Fruit fly (Drosophila melanogaster) whole organism, embryonic: Measurements from ENCODE around the gene CG14805.

Source experiments
- Awh ChIP-seq: fragments of 200-800 bp; sonication (Bioruptor generic); IDR thresholded peaks from 2 replicates; pipeline ENCODE4, ENCODE4 v1.3.6; 2022; ENCODE audit warnings: missing biosample characterization, missing genetic modification characterization
- B-H2 ChIP-seq: fragments of 200-800 bp; sonication (Bioruptor generic); optimal IDR thresholded peaks from 2 replicates; lab custom pipeline; 2018; ENCODE audit warnings: missing biosample characterization, mild to moderate bottlenecking, missing genetic modification characterization
- Bteb2 ChIP-seq: fragments of 200-800 bp; sonication (Bioruptor generic); optimal IDR thresholded peaks from 2 replicates; lab custom pipeline; 2016; ENCODE audit warnings: missing biosample characterization, missing genetic modification characterization
- CG1024 ChIP-seq: fragments of 200-800 bp; sonication (Bioruptor generic); IDR thresholded peaks from 2 replicates; pipeline ENCODE4 v1.3.6; 2022; ENCODE audit warnings: missing biosample characterization, missing genetic modification characterization
- CG10654 ChIP-seq: fragments of 200-800 bp; sonication (Bioruptor generic); optimal IDR thresholded peaks from 2 replicates; lab custom pipeline; 2016; ENCODE audit warnings: missing biosample characterization, missing genetic modification characterization
- CG11085 ChIP-seq: fragments of 200-800 bp; sonication (Bioruptor generic); IDR thresholded peaks from 2 replicates; pipeline ENCODE4 v1.3.6; 2022; ENCODE audit warnings: missing biosample characterization, missing genetic modification characterization
- CG12769 ChIP-seq: fragments of 200-800 bp; sonication (Bioruptor generic); optimal IDR thresholded peaks from 2 replicates; lab custom pipeline; 2019; ENCODE audit warnings: missing biosample characterization, mild to moderate bottlenecking, missing genetic modification characterization, moderate library complexity
- CG13424 ChIP-seq: fragments of 200-800 bp; sonication (Bioruptor generic); optimal IDR thresholded peaks from 2 replicates; lab custom pipeline; 2019; ENCODE audit warnings: missing biosample characterization, mild to moderate bottlenecking, missing genetic modification characterization, moderate library complexity
- CG14710 ChIP-seq: fragments of 200-800 bp; sonication (Bioruptor generic); optimal IDR thresholded peaks from 3 replicates; lab custom pipeline; 2019; ENCODE audit warnings: missing biosample characterization, mild to moderate bottlenecking, missing genetic modification characterization, moderate library complexity
- CG14860 ChIP-seq: fragments of 200-800 bp; sonication (Bioruptor generic); IDR thresholded peaks from 3 replicates; pipeline ENCODE4 v1.3.6; 2022; ENCODE audit warnings: missing biosample characterization, missing genetic modification characterization; ENCODE audit not compliant: partially characterized antibody
- CG2116 ChIP-seq: fragments of 200-800 bp; sonication (Bioruptor generic); optimal IDR thresholded peaks from 3 replicates; lab custom pipeline; 2018; ENCODE audit warnings: missing biosample characterization, mild to moderate bottlenecking, missing genetic modification characterization
- CG2202 ChIP-seq: fragments of 200-800 bp; sonication (Bioruptor generic); optimal IDR thresholded peaks from 2 replicates; lab custom pipeline; 2018; ENCODE audit warnings: missing biosample characterization, mild to moderate bottlenecking, missing genetic modification characterization
- CG2712 ChIP-seq: fragments of 200-800 bp; optimal IDR thresholded peaks from 3 replicates; lab custom pipeline; 2019; ENCODE audit warnings: missing biosample characterization, mild to moderate bottlenecking, missing genetic modification characterization, moderate library complexity
- CG3163 ChIP-seq: fragments of 200-800 bp; sonication (Bioruptor generic); optimal IDR thresholded peaks from 3 replicates; lab custom pipeline; 2016; ENCODE audit warnings: missing biosample characterization, missing genetic modification characterization
- CG34422 ChIP-seq: fragments of 200-800 bp; sonication (Bioruptor generic); IDR thresholded peaks from 3 replicates; pipeline ENCODE4 v1.3.6; 2022; ENCODE audit warnings: missing biosample characterization, missing genetic modification characterization
- CG4854 ChIP-seq: fragments of 200-800 bp; sonication (Bioruptor generic); optimal IDR thresholded peaks from 2 replicates; lab custom pipeline; 2016; ENCODE audit warnings: missing biosample characterization, missing genetic modification characterization, inconsistent platforms
- CG5245 ChIP-seq: fragments of 200-800 bp; sonication (Bioruptor generic); optimal IDR thresholded peaks from 3 replicates; lab custom pipeline; 2016; ENCODE audit warnings: missing biosample characterization, missing genetic modification characterization
- CG6689 ChIP-seq: fragments of 200-800 bp; sonication (Bioruptor generic); IDR thresholded peaks from 2 replicates; pipeline ENCODE4 v1.3.6; 2022; ENCODE audit warnings: missing biosample characterization, missing genetic modification characterization
- CG7928 ChIP-seq: fragments of 200-800 bp; sonication (Bioruptor generic); optimal IDR thresholded peaks from 2 replicates; lab custom pipeline; 2017; ENCODE audit warnings: missing biosample characterization, mild to moderate bottlenecking, missing genetic modification characterization
- CG8924 ChIP-seq: fragments of 200-800 bp; optimal IDR thresholded peaks from 3 replicates; lab custom pipeline; 2019; ENCODE audit warnings: missing biosample characterization, mild to moderate bottlenecking, missing genetic modification characterization, moderate library complexity
- CG9609 ChIP-seq: fragments of 200-800 bp; sonication (Bioruptor generic); optimal IDR thresholded peaks from 3 replicates; lab custom pipeline; 2016; ENCODE audit warnings: missing biosample characterization, missing genetic modification characterization
- Dek ChIP-seq: fragments of 200-800 bp; sonication (Bioruptor generic); optimal IDR thresholded peaks from 3 replicates; lab custom pipeline; 2019; ENCODE audit warnings: missing biosample characterization, mild to moderate bottlenecking, missing genetic modification characterization, moderate library complexity
- Dll ChIP-seq: fragments of 200-800 bp; sonication (Bioruptor generic); IDR thresholded peaks from 4 replicates; pipeline ENCODE4 v1.3.6; 2022; ENCODE audit warnings: missing biosample characterization, missing genetic modification characterization; ENCODE audit not compliant: partially characterized antibody
- Dp ChIP-seq: fragments of 200-800 bp; sonication (Bioruptor generic); optimal IDR thresholded peaks from 2 replicates; lab custom pipeline; 2018; ENCODE audit warnings: missing biosample characterization, mild to moderate bottlenecking, missing genetic modification characterization, moderate library complexity
- Elba2 ChIP-seq: fragments of 200-800 bp; sonication (Bioruptor generic); optimal IDR thresholded peaks from 3 replicates; lab custom pipeline; 2016; ENCODE audit warnings: missing biosample characterization, missing genetic modification characterization
- Hsf ChIP-seq: fragments of 200-800 bp; sonication (Bioruptor generic); optimal IDR thresholded peaks from 3 replicates; lab custom pipeline; 2016; ENCODE audit warnings: missing biosample characterization, missing genetic modification characterization
- Lim3 ChIP-seq: fragments of 200-800 bp; sonication (Bioruptor generic); IDR thresholded peaks from 2 replicates; pipeline ENCODE4 v1.3.6; 2022; ENCODE audit warnings: missing biosample characterization, missing genetic modification characterization
- Nf-YB ChIP-seq: fragments of 200-800 bp; sonication (Bioruptor generic); optimal IDR thresholded peaks from 3 replicates; lab custom pipeline; 2019; ENCODE audit warnings: missing biosample characterization, mild to moderate bottlenecking, missing genetic modification characterization, moderate library complexity
- Nf-YC ChIP-seq: fragments of 200-800 bp; optimal IDR thresholded peaks from 3 replicates; lab custom pipeline; 2019; ENCODE audit warnings: missing biosample characterization, mild to moderate bottlenecking, missing genetic modification characterization, moderate library complexity
- NfI ChIP-seq: fragments of 200-800 bp; sonication (Bioruptor generic); optimal IDR thresholded peaks from 3 replicates; lab custom pipeline; 2018; ENCODE audit warnings: missing biosample characterization, mild to moderate bottlenecking, missing genetic modification characterization, moderate library complexity
- Pdp1 ChIP-seq, 2 experiments: fragments of 200-800 bp; sonication (Bioruptor generic); optimal IDR thresholded peaks; 3 replicates each; lab custom pipeline; 2016; ENCODE audit warnings: missing biosample characterization in 2 of 2, missing genetic modification characterization in 2 of 2, mild to moderate bottlenecking in 1 of 2, moderate library complexity in 1 of 2
- Ravus ChIP-seq: fragments of 200-800 bp; sonication (Bioruptor generic); IDR thresholded peaks from 2 replicates; pipeline ENCODE4 v1.3.6; 2022; ENCODE audit warnings: missing biosample characterization, missing genetic modification characterization
- Sin3A ChIP-seq: fragments of >200 bp; optimal IDR thresholded peaks from 2 replicates; lab custom pipeline; 2018
- ara ChIP-seq: fragments of 200-800 bp; sonication (Bioruptor generic); IDR thresholded peaks from 2 replicates; pipeline ENCODE4 v1.3.6; 2022; ENCODE audit warnings: missing biosample characterization, missing genetic modification characterization
- ase ChIP-seq: fragments of 200-800 bp; sonication (Bioruptor generic); IDR thresholded peaks from 3 replicates; pipeline ENCODE4 v1.3.6; 2022; ENCODE audit warnings: missing biosample characterization, missing genetic modification characterization
- cg ChIP-seq: fragments of 200-800 bp; sonication (Bioruptor generic); optimal IDR thresholded peaks from 3 replicates; lab custom pipeline; 2019; ENCODE audit warnings: missing biosample characterization, mild to moderate bottlenecking, missing genetic modification characterization, moderate library complexity
- crp ChIP-seq, 2 experiments: fragments of 200-800 bp; sonication (Bioruptor generic); optimal IDR thresholded peaks; 2 replicates in 1 of 2; 3 replicates in 1 of 2; lab custom pipeline; 2017; ENCODE audit warnings: missing biosample characterization in 2 of 2, missing genetic modification characterization in 2 of 2, mild to moderate bottlenecking in 1 of 2, moderate library complexity in 1 of 2
- danr ChIP-seq: fragments of 200-800 bp; sonication (Bioruptor generic); IDR thresholded peaks from 2 replicates; pipeline ENCODE4 v1.3.6; 2022; ENCODE audit warnings: missing biosample characterization, missing genetic modification characterization
- ems ChIP-seq: fragments of 200-800 bp; sonication (Bioruptor generic); optimal IDR thresholded peaks from 3 replicates; lab custom pipeline; 2016; ENCODE audit warnings: missing biosample characterization, missing genetic modification characterization
- fru ChIP-seq: fragments of >200 bp; optimal IDR thresholded peaks from 2 replicates; lab custom pipeline; 2017
- grn ChIP-seq: fragments of 200-800 bp; sonication (Bioruptor generic); optimal IDR thresholded peaks from 3 replicates; lab custom pipeline; 2017; ENCODE audit warnings: missing biosample characterization, missing genetic modification characterization
- lab ChIP-seq: fragments of 200-800 bp; sonication (Bioruptor generic); optimal IDR thresholded peaks from 3 replicates; lab custom pipeline; 2017; ENCODE audit warnings: missing biosample characterization, missing genetic modification characterization, mild to moderate bottlenecking, moderate library complexity, missing genetic modification reagents
- nerfin-1 ChIP-seq: fragments of 200-800 bp; sonication (Bioruptor generic); optimal IDR thresholded peaks from 3 replicates; lab custom pipeline; 2019; ENCODE audit warnings: missing biosample characterization, mild to moderate bottlenecking, missing genetic modification characterization, moderate library complexity
- otp ChIP-seq: fragments of 200-800 bp; sonication (Bioruptor generic); IDR thresholded peaks from 3 replicates; pipeline ENCODE4, ENCODE4 v1.3.6; 2022; ENCODE audit warnings: missing biosample characterization, missing genetic modification characterization
- pho ChIP-seq: fragments of 200-800 bp; sonication (Bioruptor generic); optimal IDR thresholded peaks from 2 replicates; lab custom pipeline; 2016; ENCODE audit warnings: missing biosample characterization, missing genetic modification characterization
- sima ChIP-seq: fragments of 200-800 bp; sonication (Bioruptor generic); optimal IDR thresholded peaks from 2 replicates; lab custom pipeline; 2016; ENCODE audit warnings: missing biosample characterization, missing genetic modification characterization
- stc ChIP-seq: fragments of 200-800 bp; sonication (Bioruptor generic); IDR thresholded peaks from 2 replicates; pipeline ENCODE4 v1.3.6; 2022; ENCODE audit warnings: missing biosample characterization, missing genetic modification characterization
- stwl ChIP-seq: fragments of 200-800 bp; sonication (Bioruptor generic); optimal IDR thresholded peaks from 3 replicates; lab custom pipeline; 2018; ENCODE audit warnings: missing biosample characterization, mild to moderate bottlenecking, missing genetic modification characterization, moderate library complexity
- tx ChIP-seq: fragments of 200-800 bp; sonication (Bioruptor generic); optimal IDR thresholded peaks from 2 replicates; lab custom pipeline; 2016; ENCODE audit warnings: missing biosample characterization, missing genetic modification characterization
- vfl ChIP-seq: fragments of 200-800 bp; sonication (Bioruptor generic); optimal IDR thresholded peaks from 2 replicates; lab custom pipeline; 2016; ENCODE audit warnings: missing biosample characterization, missing genetic modification characterization
- zen2 ChIP-seq: fragments of 200-800 bp; sonication (Bioruptor generic); IDR thresholded peaks from 3 replicates; pipeline ENCODE4 v1.3.6; 2022; ENCODE audit warnings: missing biosample characterization, missing genetic modification characterization; ENCODE audit not compliant: partially characterized antibody

The CG14805 gene

DNA sequence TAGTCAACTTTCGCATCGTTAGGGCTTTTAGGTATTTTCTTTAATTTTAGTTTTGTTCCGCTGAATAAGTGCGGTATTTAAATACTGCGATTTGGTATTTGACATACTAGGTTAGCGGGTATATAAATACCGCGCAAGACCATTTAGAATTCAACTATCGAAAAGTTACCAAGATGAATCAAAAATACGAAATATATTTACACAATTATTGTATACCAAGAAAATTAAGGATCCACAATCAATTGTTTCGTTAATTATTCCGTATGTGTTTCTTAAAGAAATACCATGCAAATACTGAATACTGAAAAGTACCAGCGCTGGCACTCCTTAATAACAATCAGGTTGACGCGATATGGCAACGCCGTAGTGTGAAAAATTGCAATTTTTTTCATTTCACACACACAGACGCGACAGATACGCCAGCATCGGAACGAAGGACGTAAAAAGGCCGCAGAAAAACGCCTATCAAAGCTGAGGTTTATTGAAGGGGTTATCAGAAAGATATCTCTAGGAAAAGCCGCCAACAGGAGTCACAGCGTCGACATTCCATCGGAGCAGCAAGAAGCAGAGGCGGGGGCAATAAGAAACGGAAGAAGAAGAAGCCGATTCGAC lies 3.5 kb upstream of the CG14805 start, which contains the start of the genes Pgam5 and Vps26 (continued):
- TF ChIP-seq ems = no peak
- TF ChIP-seq CG3163 (GFP tag; lab: Kevin White, UChicago) = no peak
- no peak for TF ChIP-seq Nf-YB (GFP tag; lab: Kevin White, UChicago)
- no peak for TF ChIP-seq CG4854 (GFP tag; lab: Kevin White, UChicago)
- TF ChIP-seq nerfin-1 = peak; percentile 91
- TF ChIP-seq Ravus (GFP tag; lab: Robert Waterston, UW) = no peak
- no peak for TF ChIP-seq CG1024
- peak; percentile 52 for TF ChIP-seq CG14710
- TF ChIP-seq CG11085 (GFP tag; lab: Robert Waterston, UW) = no peak
- TF ChIP-seq ase (GFP tag; lab: Robert Waterston, UW) = no peak
- TF ChIP-seq NfI = no peak
- peak; percentile 23 for TF ChIP-seq stwl
- TF ChIP-seq CG7928 (GFP tag; lab: Kevin White, UChicago) = no peak
- no peak for TF ChIP-seq vfl (GFP tag; lab: Kevin White, UChicago)
- no peak for TF ChIP-seq sima (GFP tag; lab: Kevin White, UChicago)
- no peak for TF ChIP-seq Hsf (GFP tag; lab: Kevin White, UChicago)
- peak; percentile 12 for TF ChIP-seq Nf-YC (tag; lab: Kevin White, UChicago)
- TF ChIP-seq crp (GFP tag; optimal IDR thresholded peaks at IDR 0.05; lab: Kevin White, UChicago) = no peak
- no peak for TF ChIP-seq Pdp1 (GFP tag; optimal IDR thresholded peaks at IDR 0.05; lab: Kevin White, UChicago)
- TF ChIP-seq stc (GFP tag; lab: Robert Waterston, UW) = no peak
- TF ChIP-seq Dp (GFP tag; lab: Kevin White, UChicago) = peak; percentile 21
- no peak for TF ChIP-seq tx (GFP tag; lab: Kevin White, UChicago)
- no peak for TF ChIP-seq CG2712 (tag; lab: Kevin White, UChicago)
- TF ChIP-seq Bteb2 (GFP tag; lab: Kevin White, UChicago) = no peak
- TF ChIP-seq Dll (GFP tag; lab: Robert Waterston, UW) = 0 out of 4 replicates have a peak, but pooled peaks have one; percentile 21
- no peak for TF ChIP-seq zen2 (GFP tag; lab: Robert Waterston, UW)
- TF ChIP-seq Lim3 = no peak
- no peak for TF ChIP-seq Dek (tag; lab: Kevin White, UChicago)
- no peak for TF ChIP-seq CG6689 (GFP tag; lab: Robert Waterston, UW)
- TF ChIP-seq CG12769 (tag; lab: Kevin White, UChicago) = no peak
- TF ChIP-seq Awh (GFP tag; lab: Robert Waterston, UW) = no peak
- peak; percentile 83 for TF ChIP-seq Elba2 (GFP tag; lab: Kevin White, UChicago)
- TF ChIP-seq lab (GFP tag; lab: Kevin White, UChicago) = no peak
- peak; percentile 51 for TF ChIP-seq Sin3A (lab: Kevin White, UChicago)
- no peak for TF ChIP-seq CG10654 (GFP tag; lab: Kevin White, UChicago)
- TF ChIP-seq CG2202 (tag; lab: Kevin White, UChicago) = no peak
- no peak for TF ChIP-seq grn (GFP tag; lab: Kevin White, UChicago)
- TF ChIP-seq CG5245 = no peak
- TF ChIP-seq otp (GFP tag; lab: Robert Waterston, UW) = no peak
- TF ChIP-seq ara (GFP tag; lab: Robert Waterston, UW) = no peak
- TF ChIP-seq fru (lab: Kevin White, UChicago) = no peak
- no peak for TF ChIP-seq pho (GFP tag; lab: Kevin White, UChicago)
- TF ChIP-seq CG34422 (GFP tag; lab: Robert Waterston, UW) = no peak
- TF ChIP-seq CG13424 (tag; lab: Kevin White, UChicago) = no peak
- no peak for TF ChIP-seq CG9609
- TF ChIP-seq B-H2 (GFP tag; lab: Kevin White, UChicago) = no peak
- peak; percentile 66 for TF ChIP-seq cg (GFP tag; lab: Kevin White, UChicago)
- TF ChIP-seq CG14860 (GFP tag; lab: Robert Waterston, UW) = no peak
- no peak for TF ChIP-seq CG8924 (tag; lab: Kevin White, UChicago)
- peak; percentile 30 for TF ChIP-seq CG2116 (GFP tag; lab: Kevin White, UChicago)
- TF ChIP-seq danr = no peak
